Worm (Caenorhabditis elegans): ENCODE measurements around the gene dpy-8.

The dpy-8 gene

ce11 chrX:5164054-5164453 lies 13.8 kb upstream of the dpy-8 start:
- TF ChIP-seq nhr-179 (tag; optimal IDR thresholded peaks at IDR 0.05) (no peak), attf-3 (GFP tag; conservative IDR thresholded peaks at IDR 0.05) (no peak), F33H1.4 (GFP tag; IDR thresholded peaks at IDR 0.05) (no peak), hlh-26 (GFP tag; conservative IDR thresholded peaks at IDR 0.05) (no peak), K12H6.12 (tag; optimal IDR thresholded peaks at IDR 0.05) (no peak), ztf-22 (GFP tag; optimal IDR thresholded peaks at IDR 0.05) (no peak), pha-4 (tag; optimal IDR thresholded peaks at IDR 0.05) (no peak), lin-40 (tag; optimal IDR thresholded peaks at IDR 0.05) (no peak), mcd-1 (GFP tag; IDR thresholded peaks at IDR 0.05) (no peak), ama-1 (optimal IDR thresholded peaks at IDR 0.05) (no peak), ama-1 (GFP tag; optimal IDR thresholded peaks at IDR 0.05) (no peak), Y67H2A.10 (GFP tag; conservative IDR thresholded peaks at IDR 0.05) (no peak), D2030.7 (GFP tag; IDR thresholded peaks at IDR 0.05) (no peak), F23B12.7 (tag; optimal IDR thresholded peaks at IDR 0.05; ENCODE audit: insufficient read depth) (no peak), xnd-1 (tag; optimal IDR thresholded peaks at IDR 0.05) (no peak)

DNA sequence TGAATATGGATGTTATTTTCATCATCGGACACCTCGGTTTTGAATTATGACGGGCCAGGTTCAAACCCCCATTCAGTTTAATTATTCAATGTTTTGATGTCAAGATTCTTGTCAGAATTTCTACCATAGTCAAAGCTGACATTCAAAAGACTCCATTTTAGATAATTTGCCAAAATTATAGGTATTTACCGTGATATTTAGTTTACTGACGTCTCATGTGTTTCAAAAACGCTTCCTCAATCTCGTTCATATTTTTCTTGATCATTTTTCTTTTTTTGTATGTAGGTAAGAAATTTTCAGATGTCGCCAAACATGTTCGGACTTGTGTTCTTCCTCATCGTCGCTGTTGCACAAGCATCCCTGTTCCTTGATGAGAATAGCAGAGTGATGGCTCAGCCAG lies 12.5 kb upstream of the dpy-8 start, which contains the start of gene EGAP5.1:
Gene EGAP5.1 (plus strand): TSS at position 301 of the 400 bp plus-strand sequence.
- TF ChIP-seq nhr-27 (tag; optimal IDR thresholded peaks at IDR 0.05) (no peak), ama-1 (optimal IDR thresholded peaks at IDR 0.05) (no peak), ama-1 (GFP tag; optimal IDR thresholded peaks at IDR 0.05) (no peak), madf-3 (GFP tag; IDR thresholded peaks at IDR 0.05) (no peak), B0035.1 (tag; optimal IDR thresholded peaks at IDR 0.05) (no peak), dox-1 (GFP tag; IDR thresholded peaks at IDR 0.05) (no peak), chd-7 (tag; optimal IDR thresholded peaks at IDR 0.05) (no peak), F37B4.10 (GFP tag; IDR thresholded peaks at IDR 0.05) (no peak), sea-2 (GFP tag; IDR thresholded peaks at IDR 0.05) (no peak), ceh-40 (GFP tag; IDR thresholded peaks at IDR 0.05) (no peak), egl-18 (GFP tag; IDR thresholded peaks at IDR 0.05) (no peak), tbp1 (GFP tag; optimal IDR thresholded peaks at IDR 0.05) (no peak)

- TF ChIP-seq nhr-80 (tag; optimal IDR thresholded peaks at IDR 0.05), result peak; percentile 7
- no peak for TF ChIP-seq K11D2.4 (GFP tag; IDR thresholded peaks at IDR 0.05)
Observed at ce11 chrX:5159645-5160044, 9.4 kb upstream of the dpy-8 start, which contains the start of gene C31H2.4. TSS of gene C31H2.4 (minus strand) at chrX:5159663.

DNA sequence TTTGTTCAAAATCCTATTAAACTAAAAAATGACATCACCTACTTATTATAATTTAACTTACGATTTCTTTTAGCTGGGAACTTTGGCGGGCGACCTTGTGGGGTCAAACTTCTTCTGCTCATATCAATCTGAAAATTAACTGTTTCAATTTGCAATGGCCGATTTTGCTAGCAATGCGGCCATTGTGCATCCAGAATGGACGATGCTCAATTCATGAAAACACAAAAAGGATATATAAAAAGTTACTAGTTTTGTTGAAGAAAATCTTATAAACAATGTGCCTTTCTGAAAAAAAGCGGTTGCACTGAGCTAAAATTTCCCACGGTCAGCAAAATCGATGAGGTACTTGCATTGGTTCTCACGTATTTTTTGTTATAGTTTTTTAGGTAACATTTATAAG lies 4.0 kb upstream of the dpy-8 start, which contains the start of gene C31H2.3:
Gene C31H2.3 (minus strand): TSS at position 101 of the 400 bp plus-strand sequence.
- no peak for TF ChIP-seq F37B4.10 (GFP tag; IDR thresholded peaks at IDR 0.05)
- TF ChIP-seq mel-28 (tag; optimal IDR thresholded peaks at IDR 0.05; ENCODE audit: borderline replicate concordance), result no peak
- TF ChIP-seq egl-44 (GFP tag; IDR thresholded peaks at IDR 0.05), result no peak
- TF ChIP-seq lag-1 (GFP tag; IDR thresholded peaks at IDR 0.05), result no peak
- TF ChIP-seq egl-18 (GFP tag; IDR thresholded peaks at IDR 0.05), result no peak

ce11 chrX:5152931-5153330 lies 2.7 kb upstream of the dpy-8 start:
- TF ChIP-seq T26A5.8 (tag; optimal IDR thresholded peaks at IDR 0.05) (no peak), mes-4 (tag; optimal IDR thresholded peaks at IDR 0.05) (no peak), ztf-26 (tag; optimal IDR thresholded peaks at IDR 0.05) (no peak), lag-1 (GFP tag; IDR thresholded peaks at IDR 0.05) (no peak), K12H6.12 (tag; optimal IDR thresholded peaks at IDR 0.05) (no peak), lin-40 (tag; optimal IDR thresholded peaks at IDR 0.05) (no peak), egl-18 (GFP tag; IDR thresholded peaks at IDR 0.05) (no peak), tlf-1 (GFP tag; optimal IDR thresholded peaks at IDR 0.05) (no peak), efl-1 (GFP tag; optimal IDR thresholded peaks at IDR 0.05) (no peak), rec-8 (tag; optimal IDR thresholded peaks at IDR 0.05) (no peak), Y95B8A.8 (GFP tag; IDR thresholded peaks at IDR 0.05) (no peak), hlh-12 (tag; optimal IDR thresholded peaks at IDR 0.05) (no peak), ztf-6 (GFP tag; IDR thresholded peaks at IDR 0.05) (no peak), sptf-2 (GFP tag; optimal IDR thresholded peaks at IDR 0.05) (no peak), aptf-3 (GFP tag; IDR thresholded peaks at IDR 0.05) (no peak), lin-26 (GFP tag; IDR thresholded peaks at IDR 0.05) (no peak), lsy-27 (tag; optimal IDR thresholded peaks at IDR 0.05; ENCODE audit: borderline replicate concordance, insufficient read depth) (no peak), F37B4.10 (GFP tag; IDR thresholded peaks at IDR 0.05) (no peak), nhr-80 (tag; optimal IDR thresholded peaks at IDR 0.05) (no peak)

Measured in whole organism, young adult.